Fruit fly (Drosophila melanogaster): ENCODE results near the gene CG1677.

The CG1677 gene

DNA sequence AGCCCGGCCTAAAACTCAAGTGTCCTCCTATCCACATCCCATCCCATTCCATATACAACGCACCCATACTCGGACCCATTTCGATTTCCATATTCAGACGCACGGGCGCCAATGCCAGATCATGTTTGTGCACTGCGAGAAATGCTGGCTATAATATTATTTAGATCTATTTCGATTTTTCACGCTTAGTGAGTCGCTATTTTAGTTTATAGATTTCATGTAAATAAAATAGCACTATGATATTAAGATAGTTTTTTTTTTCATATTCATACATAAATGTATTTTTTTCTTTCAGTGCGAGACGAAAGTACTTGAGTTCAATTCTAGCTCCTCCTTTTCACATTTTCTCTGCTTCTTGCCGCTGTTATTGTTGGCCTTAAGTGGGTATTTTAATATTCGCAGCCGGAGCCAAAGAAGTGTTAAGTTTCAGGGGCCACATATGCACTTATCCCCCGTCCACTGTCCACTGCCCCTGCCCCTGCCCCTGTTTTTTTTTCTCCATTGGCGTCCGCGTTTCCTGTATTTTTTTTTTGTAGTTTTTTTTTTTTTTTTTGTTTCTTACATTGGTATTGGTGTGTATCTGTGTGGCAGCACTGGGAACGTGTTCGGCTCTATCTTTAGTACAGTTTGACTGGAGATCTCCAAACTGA lies 113.6 kb downstream of the CG1677 start (continued):
- no peak for TF ChIP-seq amos (GFP tag; IDR thresholded peaks at IDR 0.05; ENCODE audit: partially characterized antibody)
- peak; percentile 20 for TF ChIP-seq grn (GFP tag; optimal IDR thresholded peaks at IDR 0.05)
- peak; percentile 92 for TF ChIP-seq nom (GFP tag; optimal IDR thresholded peaks at IDR 0.05)
- peak; percentile 81 for TF ChIP-seq CoRest (tag; optimal IDR thresholded peaks at IDR 0.05)
- peak; percentile 39 for TF ChIP-seq CG12659 (GFP tag; optimal IDR thresholded peaks at IDR 0.05)
- TF ChIP-seq CG18011 (GFP tag; optimal IDR thresholded peaks at IDR 0.05): no peak
- TF ChIP-seq Myb (GFP tag; optimal IDR thresholded peaks at IDR 0.05): no peak
- peak; percentile 19 for TF ChIP-seq CG1647 (GFP tag; optimal IDR thresholded peaks at IDR 0.05)
- TF ChIP-seq gce (GFP tag; IDR thresholded peaks at IDR 0.05): 0 out of 3 replicates have a peak, but pooled peaks have one; percentile 45
- TF ChIP-seq Tbp (GFP tag; optimal IDR thresholded peaks at IDR 0.05): no peak
- TF ChIP-seq mld (GFP tag; IDR thresholded peaks at IDR 0.05; ENCODE audit: partially characterized antibody): no peak
- no peak for TF ChIP-seq CG10321 (GFP tag; IDR thresholded peaks at IDR 0.05)
- TF ChIP-seq vfl (GFP tag; optimal IDR thresholded peaks at IDR 0.05): no peak
- peak; percentile 49 for TF ChIP-seq CG7786 (GFP tag; optimal IDR thresholded peaks at IDR 0.05)
- peak; percentile 58 for TF ChIP-seq lbe (GFP tag; optimal IDR thresholded peaks at IDR 0.05)
- TF ChIP-seq NK7.1 (GFP tag; optimal IDR thresholded peaks at IDR 0.05): peak; percentile 56
- TF ChIP-seq E2f1 (GFP tag; IDR thresholded peaks at IDR 0.05): peak; percentile 62
- no peak for TF ChIP-seq ham (GFP tag; IDR thresholded peaks at IDR 0.05)
- no peak for TF ChIP-seq bowl (GFP tag; IDR thresholded peaks at IDR 0.05)
- TF ChIP-seq dati (GFP tag; IDR thresholded peaks at IDR 0.05): peak; percentile 38; the same call in 1 of the 2 replicates
- peak; percentile 68 for TF ChIP-seq kni (GFP tag; optimal IDR thresholded peaks at IDR 0.05)
- TF ChIP-seq esg (GFP tag; conservative IDR thresholded peaks at IDR 0.05): peak; percentile 59
- TF ChIP-seq Scr (GFP tag; IDR thresholded peaks at IDR 0.05; ENCODE audit: partially characterized antibody): no peak
- TF ChIP-seq CG5953 (GFP tag; IDR thresholded peaks at IDR 0.05): peak; percentile 41
- peak; percentile 19 for TF ChIP-seq cwo (GFP tag; optimal IDR thresholded peaks at IDR 0.05)
- no peak for TF ChIP-seq CG43689 (GFP tag; IDR thresholded peaks at IDR 0.05)
- no peak for TF ChIP-seq CG8478 (optimal IDR thresholded peaks at IDR 0.05)
- TF ChIP-seq CG13775 (GFP tag; optimal IDR thresholded peaks at IDR 0.05): peak; percentile 77
- peak; percentile 31 for TF ChIP-seq CG1603 (tag; optimal IDR thresholded peaks at IDR 0.05)
- TF ChIP-seq Optix (GFP tag; IDR thresholded peaks at IDR 0.05): peak; percentile 39; the same call in 1 of the 3 replicates
- no peak for TF ChIP-seq CG6791 (GFP tag; IDR thresholded peaks at IDR 0.05; ENCODE audit: partially characterized antibody)
- peak; percentile 39; the same call in 1 of the 2 replicates for TF ChIP-seq crol (GFP tag; IDR thresholded peaks at IDR 0.05)
- TF ChIP-seq Ets97D (GFP tag; optimal IDR thresholded peaks at IDR 0.05): peak; percentile 25
- peak; percentile 40 for TF ChIP-seq Fer1 (GFP tag; optimal IDR thresholded peaks at IDR 0.05)
- TF ChIP-seq gfzf (GFP tag; optimal IDR thresholded peaks at IDR 0.05): no peak
- TF ChIP-seq CG18764 (GFP tag; optimal IDR thresholded peaks at IDR 0.05): peak; percentile 67
- TF ChIP-seq Dbx (GFP tag; IDR thresholded peaks at IDR 0.05): no peak
- peak; percentile 69 for TF ChIP-seq CG1233 (GFP tag; optimal IDR thresholded peaks at IDR 0.05)
- peak in 1 of 2 experiments; percentile 72 for TF ChIP-seq eve (GFP tag; optimal IDR thresholded peaks at IDR 0.05)
- no peak for TF ChIP-seq CG6175 (GFP tag; IDR thresholded peaks at IDR 0.05)
- TF ChIP-seq CG2129 (GFP tag; IDR thresholded peaks at IDR 0.05; ENCODE audit: partially characterized antibody): no peak
- TF ChIP-seq Opbp (GFP tag; IDR thresholded peaks at IDR 0.05; ENCODE audit: partially characterized antibody): no peak
- TF ChIP-seq CG17385 (GFP tag; optimal IDR thresholded peaks at IDR 0.05): peak; percentile 75
- no peak for TF ChIP-seq CG42726 (GFP tag; IDR thresholded peaks at IDR 0.05; ENCODE audit: partially characterized antibody)
- peak; percentile 55 for TF ChIP-seq CG3847 (GFP tag; IDR thresholded peaks at IDR 0.05)
- peak; percentile 30 to 51 for TF ChIP-seq Pdp1 (GFP tag; optimal IDR thresholded peaks at IDR 0.05)
- peak; percentile 38 for TF ChIP-seq CG31388 (GFP tag; optimal IDR thresholded peaks at IDR 0.05)
- peak; percentile 74 for TF ChIP-seq sqz (GFP tag; optimal IDR thresholded peaks at IDR 0.05)
- peak; percentile 81 for TF ChIP-seq CG15601 (tag; optimal IDR thresholded peaks at IDR 0.05)

Data from whole organism, embryonic.